Worm (Caenorhabditis elegans) whole organism, young adult: Measurements from ENCODE around the gene stip-1.

Experiments used
- B0035.1 ChIP-seq: sonication (generic microtip); optimal IDR thresholded peaks from 2 replicates; lab custom pipeline; 2016; ENCODE audit warnings: missing genetic modification characterization, mild to moderate bottlenecking, missing compliant biosample characterization, missing genotype, missing genetic modification reagents
- C17E4.6 ChIP-seq: fragments of 200-800 bp; sonication (Bioruptor generic); IDR thresholded peaks from 2 replicates; pipeline ENCODE4 v1.3.6; 2022; ENCODE audit warnings: missing genetic modification reagents, missing genetic modification characterization, missing compliant biosample characterization
- F10E7.11 ChIP-seq: sonication (generic microtip); optimal IDR thresholded peaks from 2 replicates; lab custom pipeline; 2017; ENCODE audit warnings: mild to moderate bottlenecking, missing genetic modification characterization, moderate library complexity, missing compliant biosample characterization
- F22D6.2 ChIP-seq: sonication (generic microtip); optimal IDR thresholded peaks from 2 replicates; lab custom pipeline; 2016; ENCODE audit warnings: mild to moderate bottlenecking, missing genetic modification characterization, missing compliant biosample characterization
- F23B12.7 ChIP-seq: sonication (generic microtip); optimal IDR thresholded peaks from 2 replicates; lab custom pipeline; 2017; ENCODE audit warnings: missing genetic modification characterization, mild to moderate bottlenecking, missing compliant biosample characterization, antibody characterized with exemption, moderate library complexity; ENCODE audit not compliant: insufficient read depth
- F39B2.1 ChIP-seq: fragments of 200-800 bp; sonication (Bioruptor generic); IDR thresholded peaks from 2 replicates; pipeline ENCODE4 v1.3.6; 2022; ENCODE audit warnings: missing genetic modification reagents, missing genetic modification characterization, missing compliant biosample characterization
- F52B5.7 ChIP-seq: sonication (generic microtip); optimal IDR thresholded peaks from 2 replicates; lab custom pipeline; 2016; ENCODE audit warnings: mild to moderate bottlenecking, missing genetic modification characterization, missing compliant biosample characterization
- F55B11.4 ChIP-seq: sonication (generic microtip); optimal IDR thresholded peaks from 2 replicates; lab custom pipeline; 2016; ENCODE audit warnings: missing compliant biosample characterization, missing genetic modification characterization, borderline replicate concordance; ENCODE audit not compliant: insufficient read depth
- T26A5.8 ChIP-seq: sonication (generic microtip); optimal IDR thresholded peaks from 2 replicates; lab custom pipeline; 2016; ENCODE audit warnings: missing genetic modification characterization, missing compliant biosample characterization
- Y56A3A.18 ChIP-seq: fragments of 200-800 bp; sonication (Bioruptor generic); IDR thresholded peaks from 2 replicates; pipeline ENCODE4 v1.3.6; 2022; ENCODE audit warnings: missing genetic modification reagents, missing genetic modification characterization, missing compliant biosample characterization
- Y95B8A.8 ChIP-seq: fragments of 200-800 bp; sonication (Bioruptor generic); IDR thresholded peaks from 2 replicates; pipeline ENCODE4 v1.3.6; 2022; ENCODE audit warnings: missing genetic modification reagents, missing genetic modification characterization, missing compliant biosample characterization
- ZK185.1 ChIP-seq: sonication (generic microtip); optimal IDR thresholded peaks from 2 replicates; lab custom pipeline; 2016; ENCODE audit warnings: mild to moderate bottlenecking, missing genetic modification characterization, missing compliant biosample characterization; ENCODE audit not compliant: poor library complexity, severe bottlenecking
- athp-1 ChIP-seq: sonication (generic microtip); optimal IDR thresholded peaks from 2 replicates; lab custom pipeline; 2017; ENCODE audit warnings: mild to moderate bottlenecking, missing genetic modification characterization, missing compliant biosample characterization
- attf-5 ChIP-seq: fragments of 200-800 bp; sonication (Bioruptor generic); optimal IDR thresholded peaks from 2 replicates; lab custom pipeline; 2018; ENCODE audit warnings: mild to moderate bottlenecking, missing genetic modification characterization, missing compliant biosample characterization
- attf-6 ChIP-seq: fragments of 200-800 bp; sonication (Bioruptor generic); IDR thresholded peaks from 2 replicates; pipeline ENCODE4 v1.3.6; 2022; ENCODE audit warnings: missing genetic modification reagents, missing genetic modification characterization, missing compliant biosample characterization
- bed-1 ChIP-seq: fragments of 200-800 bp; sonication (Bioruptor generic); IDR thresholded peaks from 2 replicates; pipeline ENCODE4 v1.3.6; 2022; ENCODE audit warnings: missing genetic modification reagents, missing genetic modification characterization, missing compliant biosample characterization
- ccch-3 ChIP-seq: fragments of 200-800 bp; sonication (Bioruptor generic); optimal IDR thresholded peaks from 2 replicates; lab custom pipeline; 2018; ENCODE audit warnings: mild to moderate bottlenecking, missing genetic modification characterization, missing compliant biosample characterization
- cebp-1 ChIP-seq, 2 experiments: fragments of 200-800 bp in 1 of 2; sonication (Bioruptor generic) in 1 of 2; sonication (generic microtip) in 1 of 2; IDR thresholded peaks in 1 of 2; optimal IDR thresholded peaks in 1 of 2; 2 replicates each; pipeline versions ENCODE4 v1.3.6 to Lab custom; 2017 to 2022; ENCODE audit warnings: missing compliant biosample characterization in 2 of 2, missing genetic modification characterization in 2 of 2, mild to moderate bottlenecking in 1 of 2, missing genetic modification reagents in 1 of 2, moderate library complexity in 1 of 2
- ceh-27 ChIP-seq: fragments of 200-800 bp; sonication (Bioruptor generic); optimal IDR thresholded peaks from 2 replicates; lab custom pipeline; 2018; ENCODE audit warnings: mild to moderate bottlenecking, missing genetic modification characterization, moderate library complexity, missing compliant biosample characterization
- ceh-91 ChIP-seq: fragments of 200-800 bp; sonication (Bioruptor generic); IDR thresholded peaks from 2 replicates; pipeline ENCODE4 v1.3.6; 2022; ENCODE audit warnings: missing genetic modification reagents, missing genetic modification characterization, missing compliant biosample characterization
- chd-7 ChIP-seq: sonication (generic microtip); optimal IDR thresholded peaks from 2 replicates; lab custom pipeline; 2016; ENCODE audit warnings: mild to moderate bottlenecking, missing genetic modification characterization, moderate library complexity, missing compliant biosample characterization
- efl-1 ChIP-seq: fragments of 150-350 bp; optimal IDR thresholded peaks from 2 replicates; lab custom pipeline; 2014; ENCODE audit warnings: missing biosample characterization, missing genetic modification reagents, missing genetic modification characterization
- ets-4 ChIP-seq: fragments of 200-800 bp; sonication (Bioruptor generic); optimal IDR thresholded peaks from 2 replicates; lab custom pipeline; 2018; ENCODE audit warnings: mild to moderate bottlenecking, missing genetic modification characterization, missing compliant biosample characterization
- gei-17 ChIP-seq: fragments of 200-800 bp; sonication (Bioruptor generic); optimal IDR thresholded peaks from 2 replicates; lab custom pipeline; 2018; ENCODE audit warnings: mild to moderate bottlenecking, missing genetic modification characterization, missing compliant biosample characterization
- hlh-26 ChIP-seq: fragments of 200-800 bp; sonication (Bioruptor generic); conservative IDR thresholded peaks from 2 replicates; pipeline ENCODE4 v1.3.6; 2022; ENCODE audit warnings: missing genetic modification reagents, missing genetic modification characterization, missing compliant biosample characterization
- hrde-1 ChIP-seq: sonication (generic microtip); optimal IDR thresholded peaks from 2 replicates; lab custom pipeline; 2016; ENCODE audit warnings: missing genetic modification characterization, mild to moderate bottlenecking, missing compliant biosample characterization, moderate library complexity, missing genotype, missing genetic modification reagents, borderline replicate concordance
- hsf-1 ChIP-seq: fragments of 200-800 bp; sonication (Bioruptor generic); IDR thresholded peaks from 2 replicates; pipeline ENCODE4 v1.3.6; 2022; ENCODE audit warnings: missing genetic modification reagents, missing genetic modification characterization, missing compliant biosample characterization
- lin-26 ChIP-seq: fragments of 200-800 bp; sonication (Bioruptor generic); IDR thresholded peaks from 2 replicates; pipeline ENCODE4 v1.3.6; 2022; ENCODE audit warnings: missing genetic modification reagents, missing genetic modification characterization, missing compliant biosample characterization
- madf-8 ChIP-seq: fragments of 200-800 bp; sonication (Bioruptor generic); conservative IDR thresholded peaks from 2 replicates; pipeline ENCODE4 v1.3.6; 2022; ENCODE audit warnings: missing genetic modification reagents, missing genetic modification characterization, missing compliant biosample characterization
- mel-28 ChIP-seq: sonication (generic microtip); optimal IDR thresholded peaks from 2 replicates; lab custom pipeline; 2016; ENCODE audit warnings: borderline replicate concordance, mild to moderate bottlenecking, missing genetic modification characterization, missing compliant biosample characterization
- nfya-2 ChIP-seq: fragments of 200-800 bp; sonication (Bioruptor generic); IDR thresholded peaks from 2 replicates; pipeline ENCODE4 v1.3.6; 2022; ENCODE audit warnings: missing genetic modification reagents, missing genetic modification characterization, missing compliant biosample characterization
- nfyb-1 ChIP-seq: fragments of 200-800 bp; sonication (Bioruptor generic); IDR thresholded peaks from 2 replicates; pipeline ENCODE4 v1.3.6; 2022; ENCODE audit warnings: missing genetic modification reagents, missing genetic modification characterization, missing compliant biosample characterization
- nhr-120 ChIP-seq: fragments of 200-800 bp; sonication (Bioruptor generic); IDR thresholded peaks from 2 replicates; pipeline ENCODE4 v1.3.6; 2022; ENCODE audit warnings: missing genetic modification characterization, missing compliant biosample characterization
- nhr-90 ChIP-seq: sonication (generic microtip); optimal IDR thresholded peaks from 2 replicates; lab custom pipeline; 2016; ENCODE audit warnings: missing genotype, mild to moderate bottlenecking, missing genetic modification characterization, missing compliant biosample characterization
- pha-4 ChIP-seq: fragments of 150-350 bp; sonication (generic microtip); optimal IDR thresholded peaks from 2 replicates; lab custom pipeline; 2014; ENCODE audit warnings: missing biosample characterization, missing genetic modification reagents, missing genetic modification characterization
- rec-8 ChIP-seq, 2 experiments: sonication (generic microtip); optimal IDR thresholded peaks; 2 replicates each; lab custom pipeline; 2016; ENCODE audit warnings: mild to moderate bottlenecking in 2 of 2, missing genetic modification characterization in 2 of 2, missing genetic modification reagents in 2 of 2, missing genotype in 2 of 2, missing biosample characterization in 1 of 2, missing compliant biosample characterization in 1 of 2, moderate library complexity in 1 of 2
- repo-1 ChIP-seq: sonication (generic microtip); optimal IDR thresholded peaks from 2 replicates; lab custom pipeline; 2017; ENCODE audit warnings: mild to moderate bottlenecking, missing genetic modification characterization, missing compliant biosample characterization
- snpc-1.1 ChIP-seq: sonication (generic microtip); optimal IDR thresholded peaks from 2 replicates; lab custom pipeline; 2017; ENCODE audit warnings: missing genetic modification characterization, mild to moderate bottlenecking, missing compliant biosample characterization, antibody characterized with exemption, moderate library complexity, missing genotype, missing genetic modification reagents; ENCODE audit not compliant: insufficient read depth
- snpc-3.4 ChIP-seq: sonication (generic microtip); optimal IDR thresholded peaks from 2 replicates; lab custom pipeline; 2017; ENCODE audit warnings: missing genetic modification characterization, mild to moderate bottlenecking, missing compliant biosample characterization, antibody characterized with exemption, moderate library complexity, missing genotype, missing genetic modification reagents
- sptf-2 ChIP-seq: fragments of 200-800 bp; sonication (Bioruptor generic); optimal IDR thresholded peaks from 2 replicates; lab custom pipeline; 2018; ENCODE audit warnings: mild to moderate bottlenecking, missing genetic modification characterization, missing compliant biosample characterization
- tbp1 ChIP-seq: fragments of 200-800 bp; sonication (Bioruptor generic); optimal IDR thresholded peaks from 2 replicates; lab custom pipeline; 2018; ENCODE audit warnings: mild to moderate bottlenecking, missing genetic modification characterization, missing compliant biosample characterization
- tlf-1 ChIP-seq: fragments of 200-800 bp; sonication (Bioruptor generic); optimal IDR thresholded peaks from 2 replicates; lab custom pipeline; 2018; ENCODE audit warnings: mild to moderate bottlenecking, missing genetic modification characterization, missing compliant biosample characterization
- unc-130 ChIP-seq: sonication (generic microtip); optimal IDR thresholded peaks from 2 replicates; lab custom pipeline; 2016; ENCODE audit warnings: missing genetic modification reagents, missing genetic modification characterization, missing compliant biosample characterization
- zim-3 ChIP-seq: sonication (generic microtip); optimal IDR thresholded peaks from 2 replicates; lab custom pipeline; 2017; ENCODE audit warnings: mild to moderate bottlenecking, missing genetic modification characterization, moderate library complexity, missing compliant biosample characterization
- ztf-18 ChIP-seq: sonication (generic microtip); optimal IDR thresholded peaks from 2 replicates; lab custom pipeline; 2016; ENCODE audit warnings: missing genotype, mild to moderate bottlenecking, missing genetic modification characterization, missing compliant biosample characterization
- ztf-28 ChIP-seq: fragments of 200-800 bp; sonication (Bioruptor generic); IDR thresholded peaks from 2 replicates; pipeline ENCODE4 v1.3.6; 2022; ENCODE audit warnings: missing genetic modification reagents, missing genetic modification characterization, missing compliant biosample characterization
- ztf-3 ChIP-seq: fragments of 200-800 bp; sonication (Bioruptor generic); optimal IDR thresholded peaks from 2 replicates; lab custom pipeline; 2018; ENCODE audit warnings: mild to moderate bottlenecking, missing genetic modification characterization, missing compliant biosample characterization

The stip-1 gene

DNA sequence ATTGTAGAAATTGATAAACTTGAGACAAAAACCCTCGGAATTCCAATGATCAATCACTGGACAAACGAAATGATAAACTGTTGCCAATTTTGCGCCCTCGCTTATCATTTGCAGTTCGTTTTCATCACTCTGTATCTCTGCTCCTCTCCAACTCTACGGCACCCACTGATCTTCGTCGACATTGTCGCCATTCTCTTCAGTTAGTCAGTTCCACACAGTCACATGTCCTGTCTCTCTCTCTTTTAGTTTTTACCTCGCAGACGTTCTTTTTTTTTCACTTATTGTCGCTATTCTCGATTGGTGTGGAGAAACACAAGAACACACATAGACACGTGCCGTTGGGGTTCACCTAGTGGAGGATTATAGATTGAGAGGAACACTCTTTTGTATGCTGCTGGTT, 39.2 kb upstream of the stip-1 start (continued):
- peak; percentile 8 for TF ChIP-seq tlf-1
- TF ChIP-seq attf-5 (GFP tag; lab: Kevin White, UChicago): peak; percentile 69
- peak; percentile 65 for TF ChIP-seq ceh-27 (GFP tag; lab: Kevin White, UChicago)
- TF ChIP-seq B0035.1 (tag; lab: Kevin White, UChicago): no peak
- TF ChIP-seq athp-1 (tag; lab: Kevin White, UChicago): no peak
- no peak for TF ChIP-seq snpc-1.1 (tag; lab: Kevin White, UChicago)
- peak; percentile 6 for TF ChIP-seq gei-17 (GFP tag; lab: Kevin White, UChicago)
- no peak for TF ChIP-seq nfya-2 (GFP tag; lab: Robert Waterston, UW)
- TF ChIP-seq nhr-90 (tag; lab: Kevin White, UChicago): no peak
- TF ChIP-seq T26A5.8 (tag; lab: Kevin White, UChicago): no peak
- peak; percentile 68 for TF ChIP-seq chd-7
- no peak for TF ChIP-seq Y95B8A.8 (GFP tag; lab: Robert Waterston, UW)
- no peak for TF ChIP-seq ccch-3
- TF ChIP-seq snpc-3.4: no peak
- TF ChIP-seq hrde-1 (tag; lab: Kevin White, UChicago): no peak
- TF ChIP-seq nfyb-1 (GFP tag; lab: Robert Waterston, UW): peak; percentile 75; the same call in 1 of the 2 replicates
- peak; percentile 59 for TF ChIP-seq ets-4
- no peak for TF ChIP-seq F55B11.4
- TF ChIP-seq zim-3 (tag; lab: Kevin White, UChicago): no peak
- no peak for TF ChIP-seq F39B2.1 (GFP tag; lab: Robert Waterston, UW)
- TF ChIP-seq hsf-1 (GFP tag; lab: Robert Waterston, UW): 0 out of 2 replicates have a peak, but pooled peaks have one; percentile 43
- TF ChIP-seq rec-8 (tag; optimal IDR thresholded peaks at IDR 0.05; lab: Kevin White, UChicago): no peak
- TF ChIP-seq mel-28 (tag; lab: Kevin White, UChicago): no peak
- peak; percentile 56 for TF ChIP-seq ZK185.1 (tag; lab: Kevin White, UChicago)
- no peak for TF ChIP-seq sptf-2 (GFP tag; lab: Kevin White, UChicago)
- peak; percentile 61 for TF ChIP-seq F22D6.2 (tag; lab: Kevin White, UChicago)
- no peak for TF ChIP-seq Y56A3A.18 (GFP tag; lab: Robert Waterston, UW)
- no peak for TF ChIP-seq nhr-120 (GFP tag; lab: Robert Waterston, UW)
- no peak for TF ChIP-seq ztf-28 (GFP tag; lab: Robert Waterston, UW)
- TF ChIP-seq madf-8 (GFP tag; lab: Robert Waterston, UW): no peak
- no peak for TF ChIP-seq ztf-3 (GFP tag; lab: Kevin White, UChicago)
- no peak for TF ChIP-seq bed-1 (GFP tag; lab: Robert Waterston, UW)
- no peak for TF ChIP-seq efl-1 (GFP tag; lab: Kevin White, UChicago)
- peak; percentile 8; the same call in 1 of the 2 replicates for TF ChIP-seq cebp-1 (GFP tag; IDR thresholded peaks at IDR 0.05; lab: Robert Waterston, UW)
- TF ChIP-seq cebp-1 (tag; optimal IDR thresholded peaks at IDR 0.05; lab: Kevin White, UChicago): peak; percentile 73
- no peak for TF ChIP-seq ceh-91 (GFP tag; lab: Robert Waterston, UW)
- TF ChIP-seq attf-6 (GFP tag; lab: Robert Waterston, UW): no peak
- no peak for TF ChIP-seq ztf-18
- TF ChIP-seq repo-1 (tag; lab: Kevin White, UChicago): no peak
- no peak for TF ChIP-seq F10E7.11 (tag; lab: Kevin White, UChicago)
- peak; percentile 64; the same call in 1 of the 2 replicates for TF ChIP-seq lin-26 (GFP tag; lab: Robert Waterston, UW)
- no peak for TF ChIP-seq C17E4.6
- TF ChIP-seq pha-4: peak; percentile 82
- peak; percentile 18 for TF ChIP-seq tbp1 (GFP tag; lab: Kevin White, UChicago)
- TF ChIP-seq F52B5.7 (tag; lab: Kevin White, UChicago): no peak
- no peak for TF ChIP-seq unc-130 (GFP tag; lab: Kevin White, UChicago)
- TF ChIP-seq hlh-26 (GFP tag; lab: Robert Waterston, UW): no peak
- TF ChIP-seq F23B12.7 (tag; lab: Kevin White, UChicago): no peak
